Worm (Caenorhabditis elegans): ENCODE results near the gene srlf-35.

ce11 chrV:477664-478212 lies 26.1 kb upstream of the srlf-35 start, which contains the start of gene nhr-55:
- TF ChIP-seq nhr-28 (tag; optimal IDR thresholded peaks at IDR 0.05) (no peak), isw-1 (GFP tag; IDR thresholded peaks at IDR 0.05) (no peak), lir-3 (tag; optimal IDR thresholded peaks at IDR 0.05; ENCODE audit: poor library complexity) (no peak), jun-1 (tag; optimal IDR thresholded peaks at IDR 0.05) (no peak), efl-1 (optimal IDR thresholded peaks at IDR 0.05) (no peak), efl-1 (GFP tag; optimal IDR thresholded peaks at IDR 0.05 in 1 of 2) (no peak), lin-15B (tag; optimal IDR thresholded peaks at IDR 0.05) (no peak)

Data from whole organism, L1 larva.